Worm (Caenorhabditis elegans): ENCODE results near the gene acr-17.

The acr-17 gene

DNA sequence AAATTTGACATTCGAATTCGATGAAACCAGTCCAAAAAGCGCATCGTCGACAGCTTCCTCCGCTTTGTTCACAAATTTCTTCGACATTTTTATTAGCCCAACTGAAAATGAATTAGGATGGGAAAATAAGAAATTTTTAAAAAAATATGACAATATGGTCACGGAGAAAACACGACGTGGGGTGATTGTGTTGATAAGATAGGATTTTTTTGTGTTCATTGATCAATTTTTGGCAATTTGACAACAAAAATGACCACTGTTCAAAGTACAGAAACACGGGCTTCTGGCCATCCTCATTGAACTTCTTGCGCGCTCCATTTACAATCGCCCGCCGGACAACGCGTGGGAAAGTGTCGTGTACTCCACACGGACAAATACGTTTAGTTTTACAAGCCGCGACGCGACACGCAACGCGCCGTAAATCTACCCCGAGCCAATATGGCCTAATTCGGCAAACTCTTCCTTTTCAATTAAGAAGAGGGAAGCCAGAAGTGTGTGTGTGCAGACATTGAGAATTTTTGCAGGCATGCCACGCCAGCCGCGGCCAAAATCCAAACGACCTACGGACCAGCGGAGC lies 44.2 kb downstream of the acr-17 start, which contains the start of the genes W02H5.8 and angl-1:
Gene W02H5.8, minus strand, starts transcription at position 101 of the 577 bp plus-strand sequence.
Gene angl-1, plus strand, starts transcription at position 527 of the 577 bp plus-strand sequence.
- no peak for TF ChIP-seq sem-4 (tag; optimal IDR thresholded peaks at IDR 0.05)
- TF ChIP-seq dmd-4 (tag; optimal IDR thresholded peaks at IDR 0.05): no peak
- TF ChIP-seq ztf-4 (tag; optimal IDR thresholded peaks at IDR 0.05): no peak
- no peak for TF ChIP-seq lin-13 (GFP tag; optimal IDR thresholded peaks at IDR 0.05)
- no peak for TF ChIP-seq ama-1 (optimal IDR thresholded peaks at IDR 0.05)
- no peak for TF ChIP-seq sma-3 (GFP tag; optimal IDR thresholded peaks at IDR 0.05)
- TF ChIP-seq nhr-12 (tag; optimal IDR thresholded peaks at IDR 0.05): no peak
- no peak for TF ChIP-seq sma-9 (GFP tag; optimal IDR thresholded peaks at IDR 0.05)
- TF ChIP-seq sma-9 (tag; optimal IDR thresholded peaks at IDR 0.05): no peak
- TF ChIP-seq peb-1 (tag; optimal IDR thresholded peaks at IDR 0.05): no peak
- TF ChIP-seq unc-62 (GFP tag; optimal IDR thresholded peaks at IDR 0.05): no peak
- TF ChIP-seq gmeb-1 (tag; optimal IDR thresholded peaks at IDR 0.05): no peak
- TF ChIP-seq nhr-25 (tag; optimal IDR thresholded peaks at IDR 0.05): no peak
- TF ChIP-seq crh-2 (tag; optimal IDR thresholded peaks at IDR 0.05): no peak
- no peak for TF ChIP-seq skn-1 (tag; optimal IDR thresholded peaks at IDR 0.05)

DNA sequence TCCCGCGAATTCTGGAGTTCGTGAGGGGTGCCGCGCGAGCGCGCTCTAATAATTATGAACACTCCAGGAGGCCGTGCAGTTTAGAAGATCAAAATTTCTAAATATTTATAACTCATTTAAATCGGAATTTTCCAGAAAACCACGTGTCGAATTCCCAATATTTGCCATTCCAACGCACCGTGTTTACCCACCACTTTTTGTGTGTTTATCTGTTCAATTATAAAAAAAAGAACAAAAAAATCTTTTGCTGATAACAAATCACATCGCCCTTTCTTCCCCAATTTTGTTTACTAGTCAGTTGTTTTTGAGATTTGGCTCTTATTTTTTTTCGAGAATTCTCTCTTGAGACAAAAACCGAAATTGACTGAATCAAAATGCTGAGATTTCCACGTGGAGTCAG lies 47.7 kb downstream of the acr-17 start:
- TF ChIP-seq snpc-4 (tag; optimal IDR thresholded peaks at IDR 0.05) (no peak), egl-27 (tag; optimal IDR thresholded peaks at IDR 0.05) (no peak), ztf-11 (tag; optimal IDR thresholded peaks at IDR 0.05) (no peak), sem-4 (tag; optimal IDR thresholded peaks at IDR 0.05) (no peak), nhr-12 (tag; optimal IDR thresholded peaks at IDR 0.05) (no peak)

DNA sequence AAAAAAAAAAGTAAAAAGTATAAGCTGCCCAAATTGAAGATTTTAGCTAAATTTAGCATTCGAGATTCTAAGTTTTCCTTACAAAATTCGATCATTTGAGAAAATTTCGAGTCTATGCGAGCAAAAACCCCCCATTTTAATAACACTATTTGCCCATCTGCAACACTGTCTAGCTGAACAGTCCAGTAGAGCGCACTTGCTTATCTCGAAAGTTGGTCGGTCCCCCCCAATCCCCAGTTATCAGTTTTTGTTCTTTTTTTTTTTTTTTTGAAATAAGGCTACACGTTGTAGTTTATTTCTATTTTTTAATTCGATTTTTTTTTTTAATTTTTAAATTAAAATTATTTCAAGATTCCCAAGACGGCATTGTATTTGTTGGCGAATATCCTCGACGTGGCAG lies 49.2 kb downstream of the acr-17 start:
- TF ChIP-seq crh-2 (tag; optimal IDR thresholded peaks at IDR 0.05) (peak; percentile 16), ztf-4 (tag; optimal IDR thresholded peaks at IDR 0.05) (no peak), unc-55 (GFP tag; optimal IDR thresholded peaks at IDR 0.05) (peak; percentile 22), sma-9 (GFP tag; optimal IDR thresholded peaks at IDR 0.05) (no peak), sma-9 (tag; optimal IDR thresholded peaks at IDR 0.05) (no peak), C34F6.9 (tag; optimal IDR thresholded peaks at IDR 0.05) (peak; percentile 17), nhr-11 (tag; optimal IDR thresholded peaks at IDR 0.05) (no peak), alr-1 (tag; optimal IDR thresholded peaks at IDR 0.05) (no peak), nhr-21 (tag; optimal IDR thresholded peaks at IDR 0.05) (no peak), mdl-1 (tag; optimal IDR thresholded peaks at IDR 0.05) (no peak), sem-4 (tag; optimal IDR thresholded peaks at IDR 0.05) (no peak), mab-5 (tag; optimal IDR thresholded peaks at IDR 0.05) (no peak), gmeb-1 (tag; optimal IDR thresholded peaks at IDR 0.05) (peak; percentile 35), lin-13 (GFP tag; optimal IDR thresholded peaks at IDR 0.05) (no peak), nhr-237 (tag; optimal IDR thresholded peaks at IDR 0.05) (no peak), F13H6.1 (tag; optimal IDR thresholded peaks at IDR 0.05) (no peak), nhr-25 (tag; optimal IDR thresholded peaks at IDR 0.05) (no peak), unc-39 (tag; optimal IDR thresholded peaks at IDR 0.05) (no peak), ceh-82 (tag; optimal IDR thresholded peaks at IDR 0.05) (no peak), ztf-11 (tag; optimal IDR thresholded peaks at IDR 0.05) (no peak), peb-1 (tag; optimal IDR thresholded peaks at IDR 0.05) (no peak), lin-39 (tag; optimal IDR thresholded peaks at IDR 0.05) (no peak), lsy-2 (tag; optimal IDR thresholded peaks at IDR 0.05) (peak in 1 of 2 experiments; percentile 46), blmp-1 (tag; optimal IDR thresholded peaks at IDR 0.05; ENCODE audit: insufficient read depth) (no peak), ZK546.5 (tag; optimal IDR thresholded peaks at IDR 0.05) (no peak), sma-3 (GFP tag; optimal IDR thresholded peaks at IDR 0.05) (no peak), nhr-77 (tag; optimal IDR thresholded peaks at IDR 0.05) (no peak), nhr-129 (tag; optimal IDR thresholded peaks at IDR 0.05) (no peak), nhr-23 (tag; optimal IDR thresholded peaks at IDR 0.05) (no peak), nhr-6 (tag; optimal IDR thresholded peaks at IDR 0.05) (no peak), zag-1 (tag; optimal IDR thresholded peaks at IDR 0.05) (no peak), nhr-10 (tag; optimal IDR thresholded peaks at IDR 0.05) (no peak), lin-11 (tag; optimal IDR thresholded peaks at IDR 0.05) (no peak), nhr-12 (tag; optimal IDR thresholded peaks at IDR 0.05) (no peak), egl-27 (tag; optimal IDR thresholded peaks at IDR 0.05) (no peak), snpc-4 (tag; optimal IDR thresholded peaks at IDR 0.05) (no peak), aly-2 (tag; optimal IDR thresholded peaks at IDR 0.05) (no peak), ama-1 (optimal IDR thresholded peaks at IDR 0.05) (no peak), skn-1 (tag; optimal IDR thresholded peaks at IDR 0.05) (no peak), elt-3 (tag; optimal IDR thresholded peaks at IDR 0.05) (no peak), ceh-16 (tag; optimal IDR thresholded peaks at IDR 0.05) (no peak), elt-1 (tag; optimal IDR thresholded peaks at IDR 0.05) (no peak)
